Worm (Caenorhabditis elegans) whole organism, midembryonic: ENCODE results near the gene Y75B8A.24.

Experiments used
- T22C8.4 ChIP-seq: fragments of 200-800 bp; sonication (Bioruptor generic); IDR thresholded peaks from 2 replicates; pipeline ENCODE4 v1.3.6; 2022; ENCODE audit warnings: missing genetic modification characterization, missing compliant biosample characterization
- cog-1 ChIP-seq: sonication (generic microtip); optimal IDR thresholded peaks from 2 replicates; lab custom pipeline; 2016; ENCODE audit warnings: missing genetic modification characterization, missing compliant biosample characterization
- flt-1 ChIP-seq: fragments of 200-800 bp; sonication (Bioruptor generic); IDR thresholded peaks from 2 replicates; pipeline ENCODE4 v1.3.6; 2022; ENCODE audit warnings: missing genetic modification characterization, missing compliant biosample characterization
- klf-2 ChIP-seq: fragments of 200-800 bp; sonication (Bioruptor generic); conservative IDR thresholded peaks from 2 replicates; pipeline ENCODE4 v1.3.6; 2022; ENCODE audit warnings: missing genetic modification reagents, missing genetic modification characterization, missing compliant biosample characterization
- med-1 ChIP-seq: sonication (generic microtip); optimal IDR thresholded peaks from 2 replicates; lab custom pipeline; 2017; ENCODE audit warnings: missing genetic modification characterization, mild to moderate bottlenecking, missing compliant biosample characterization, antibody characterized with exemption, missing genetic modification reagents; ENCODE audit not compliant: insufficient read depth
- ref-1 ChIP-seq: fragments of 200-800 bp; sonication (Bioruptor generic); conservative IDR thresholded peaks from 2 replicates; pipeline ENCODE4 v1.3.6; 2022; ENCODE audit warnings: missing genetic modification reagents, missing genetic modification characterization, missing compliant biosample characterization
- tab-1 ChIP-seq: fragments of 200-800 bp; sonication (Bioruptor generic); IDR thresholded peaks from 2 replicates; pipeline ENCODE4 v1.3.6; 2022; ENCODE audit warnings: missing genetic modification characterization, missing compliant biosample characterization
- ztf-23 ChIP-seq: fragments of 200-800 bp; sonication (Bioruptor generic); IDR thresholded peaks from 2 replicates; pipeline ENCODE4 v1.3.6; 2022; ENCODE audit warnings: missing genetic modification reagents, missing genetic modification characterization, missing compliant biosample characterization
- ztf-29 ChIP-seq: fragments of 200-800 bp; sonication (Bioruptor generic); IDR thresholded peaks from 2 replicates; pipeline ENCODE4 v1.3.6; 2022; ENCODE audit warnings: missing genetic modification reagents, missing genetic modification characterization, missing compliant biosample characterization

Y75B8A.24 gene

DNA sequence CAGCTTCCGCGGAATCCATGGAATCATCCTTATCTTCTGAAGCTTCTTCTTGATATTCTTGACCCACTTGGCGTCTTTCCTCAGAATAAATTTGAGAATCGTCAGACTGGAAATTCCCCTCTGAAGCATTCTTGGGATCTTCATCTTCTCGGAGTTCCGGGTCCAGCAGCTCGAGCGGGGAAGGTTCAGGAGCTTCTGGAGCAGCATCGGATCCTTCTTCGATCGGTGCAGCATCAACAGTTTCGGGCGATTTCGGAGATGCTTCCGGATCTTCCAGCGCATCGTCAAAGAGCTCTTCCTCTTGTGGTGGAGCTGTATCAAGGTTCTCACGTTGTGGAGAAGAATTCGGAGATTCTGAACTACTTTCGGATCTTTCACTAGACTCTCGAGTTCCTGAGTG is 66.0 kb downstream of the Y75B8A.24 start:
- TF ChIP-seq klf-2 (no peak), med-1 (GFP tag; lab: Kevin White, UChicago) (no peak), cog-1 (tag; lab: Kevin White, UChicago) (no peak), T22C8.4 (GFP tag; lab: Robert Waterston, UW) (no peak)

DNA sequence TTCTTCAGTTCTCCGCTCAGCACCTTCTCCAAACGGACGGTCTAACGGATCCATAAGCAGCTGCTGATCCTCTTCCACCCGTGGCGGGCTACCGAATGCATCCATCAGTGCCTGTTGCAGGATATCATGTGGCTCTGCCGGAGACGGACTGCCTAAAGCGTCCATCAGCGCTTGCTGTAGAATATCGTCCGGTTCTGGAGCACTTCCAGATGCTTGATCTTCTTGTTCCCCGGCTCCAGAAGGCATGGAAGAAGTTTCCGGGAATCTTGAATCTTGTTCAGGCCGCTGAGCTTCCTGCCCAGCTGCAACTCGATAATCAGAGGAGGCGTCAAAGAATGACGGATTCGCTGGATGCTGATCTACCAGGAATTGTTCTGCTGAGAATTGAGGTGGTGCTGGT is 68.3 kb downstream of the Y75B8A.24 start:
- TF ChIP-seq T22C8.4 (GFP tag; lab: Robert Waterston, UW) = no peak
- 0 out of 2 replicates have a peak, but pooled peaks have one; percentile 13 for TF ChIP-seq tab-1 (GFP tag; lab: Robert Waterston, UW)
- TF ChIP-seq ref-1 = no peak
- TF ChIP-seq ztf-23 (GFP tag; lab: Robert Waterston, UW) = no peak
- no peak for TF ChIP-seq ztf-29 (GFP tag; lab: Robert Waterston, UW)
- no peak for TF ChIP-seq med-1 (GFP tag; lab: Kevin White, UChicago)

DNA sequence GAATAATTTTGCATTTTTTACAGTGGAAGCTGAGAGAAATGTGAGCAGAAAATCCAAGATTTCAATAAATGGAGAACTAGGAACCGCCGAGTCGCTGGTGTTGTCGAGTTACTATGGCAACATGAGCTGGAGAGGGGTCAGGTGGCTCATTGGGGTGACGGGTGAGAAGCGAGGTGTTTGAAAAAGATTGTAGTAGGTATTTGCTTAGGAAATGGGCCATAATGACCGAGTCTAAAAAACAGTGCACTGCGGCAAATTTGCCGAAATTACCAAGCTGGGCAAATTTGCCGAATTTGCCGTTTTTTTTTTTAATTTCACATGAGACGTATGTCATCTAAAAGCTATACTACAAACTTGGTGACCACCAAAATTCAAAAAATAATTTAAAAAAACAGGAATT is 71.1 kb downstream of the Y75B8A.24 start, which contains the start of gene osm-12:
Gene osm-12, minus strand, starts transcription at position 101 of the 400 bp plus-strand sequence.
- TF ChIP-seq tab-1 (GFP tag; lab: Robert Waterston, UW) = no peak
- no peak for TF ChIP-seq ztf-23 (GFP tag; lab: Robert Waterston, UW)
- TF ChIP-seq flt-1 (GFP tag; lab: Robert Waterston, UW) = no peak
- no peak for TF ChIP-seq med-1 (GFP tag; lab: Kevin White, UChicago)
- no peak for TF ChIP-seq ztf-29 (GFP tag; lab: Robert Waterston, UW)
- no peak for TF ChIP-seq klf-2
- no peak for TF ChIP-seq cog-1 (tag; lab: Kevin White, UChicago)
- TF ChIP-seq T22C8.4 (GFP tag; lab: Robert Waterston, UW) = no peak
- TF ChIP-seq ref-1 = no peak
